Fruit fly (Drosophila melanogaster): ENCODE data around the gene CG34133.

DNA sequence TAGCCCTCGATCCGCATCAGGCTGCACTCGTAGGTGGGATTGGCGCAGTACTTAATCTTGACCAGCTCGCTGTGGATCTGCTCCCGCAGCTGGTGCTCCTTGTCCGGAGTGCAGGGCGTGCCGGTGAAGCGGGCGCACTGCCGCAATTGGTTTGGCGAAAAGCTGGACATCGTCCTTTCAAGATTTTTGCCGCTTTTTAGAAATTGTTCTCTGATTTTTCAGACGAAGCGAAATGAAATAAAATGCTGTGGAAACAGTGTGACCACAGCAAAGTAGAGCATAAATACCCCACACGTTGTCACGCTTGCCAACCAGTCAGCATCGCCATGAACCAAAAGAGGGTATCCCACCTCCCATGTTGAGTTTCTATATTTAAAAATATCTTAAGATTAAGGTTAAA, 11.9 kb upstream of the CG34133 start, which contains the start of gene dgt1:
- TF ChIP-seq esn (GFP tag; optimal IDR thresholded peaks at IDR 0.05) (no peak), CG16779 (tag; optimal IDR thresholded peaks at IDR 0.05) (no peak), Smox (GFP tag; optimal IDR thresholded peaks at IDR 0.05) (no peak), CG6854 (GFP tag; optimal IDR thresholded peaks at IDR 0.05) (peak; percentile 7), CG10631 (GFP tag; optimal IDR thresholded peaks at IDR 0.05) (no peak)
